Fruit fly (Drosophila melanogaster) whole organism, pupa: Measurements from ENCODE around the gene mav.

Source experiments
- CG10348 ChIP-seq: fragments of 200-800 bp; sonication (Bioruptor generic); IDR thresholded peaks from 2 replicates; pipeline ENCODE4 v1.3.6; 2022; ENCODE audit warnings: missing biosample characterization, missing genetic modification characterization
- CG12605 ChIP-seq: fragments of 200-800 bp; sonication (Bioruptor generic); IDR thresholded peaks from 2 replicates; pipeline ENCODE4 v1.3.6; 2022; ENCODE audit warnings: missing biosample characterization, missing genetic modification characterization
- CG13204 ChIP-seq: fragments of 200-800 bp; sonication (Bioruptor generic); optimal IDR thresholded peaks from 2 replicates; lab custom pipeline; 2018; ENCODE audit warnings: missing biosample characterization, mild to moderate bottlenecking, missing genetic modification characterization, moderate library complexity
- CG14655 ChIP-seq: fragments of 200-800 bp; sonication (Bioruptor generic); optimal IDR thresholded peaks from 3 replicates; lab custom pipeline; 2017; ENCODE audit warnings: mild to moderate bottlenecking, missing biosample characterization, missing genetic modification reagents, missing genetic modification characterization
- CG15710 ChIP-seq: fragments of 200-800 bp; sonication (Bioruptor generic); optimal IDR thresholded peaks from 2 replicates; lab custom pipeline; 2018; ENCODE audit warnings: missing biosample characterization, mild to moderate bottlenecking, missing genetic modification characterization, moderate library complexity
- CG17806 ChIP-seq: fragments of 200-800 bp; sonication (Bioruptor generic); optimal IDR thresholded peaks from 2 replicates; lab custom pipeline; 2018; ENCODE audit warnings: missing biosample characterization, mild to moderate bottlenecking, missing genetic modification characterization, moderate library complexity
- CG32121 ChIP-seq: fragments of 200-800 bp; sonication (Bioruptor generic); IDR thresholded peaks from 2 replicates; pipeline ENCODE4 v1.3.6; 2022; ENCODE audit warnings: missing biosample characterization, missing genetic modification characterization
- CG34367 ChIP-seq: fragments of 200-800 bp; sonication (Bioruptor generic); optimal IDR thresholded peaks from 2 replicates; lab custom pipeline; 2018; ENCODE audit warnings: missing biosample characterization, mild to moderate bottlenecking, missing genetic modification characterization
- CG4496 ChIP-seq: fragments of 200-800 bp; sonication (Bioruptor generic); IDR thresholded peaks from 3 replicates; pipeline ENCODE4 v1.3.6; 2022; ENCODE audit warnings: missing biosample characterization, missing genetic modification characterization
- CG8159 ChIP-seq: fragments of 200-800 bp; sonication (Bioruptor generic); optimal IDR thresholded peaks from 3 replicates; lab custom pipeline; 2018; ENCODE audit warnings: missing biosample characterization, mild to moderate bottlenecking, missing genetic modification characterization, moderate library complexity
- CG8301 ChIP-seq: fragments of 200-800 bp; sonication (Bioruptor generic); optimal IDR thresholded peaks from 2 replicates; lab custom pipeline; 2018; ENCODE audit warnings: missing biosample characterization, mild to moderate bottlenecking, missing genetic modification characterization
- CG9948 ChIP-seq: fragments of 200-800 bp; sonication (Bioruptor generic); optimal IDR thresholded peaks from 2 replicates; lab custom pipeline; 2018; ENCODE audit warnings: missing biosample characterization, mild to moderate bottlenecking, missing genetic modification characterization, moderate library complexity
- D1 ChIP-seq: fragments of 200-800 bp; sonication (Bioruptor generic); optimal IDR thresholded peaks from 2 replicates; lab custom pipeline; 2018; ENCODE audit warnings: missing biosample characterization, mild to moderate bottlenecking, missing genetic modification characterization, moderate library complexity
- EcR ChIP-seq: fragments of 200-800 bp; sonication (Bioruptor generic); optimal IDR thresholded peaks from 3 replicates; lab custom pipeline; 2019; ENCODE audit warnings: missing biosample characterization, missing genetic modification characterization, mild to moderate bottlenecking, moderate library complexity, missing genetic modification reagents
- Ets98B ChIP-seq: fragments of 200-800 bp; sonication (Bioruptor generic); IDR thresholded peaks from 2 replicates; pipeline ENCODE4 v1.3.6; 2022; ENCODE audit warnings: missing biosample characterization, missing genetic modification characterization
- Pif1A ChIP-seq: fragments of 200-800 bp; sonication (Bioruptor generic); optimal IDR thresholded peaks from 3 replicates; lab custom pipeline; 2016; ENCODE audit warnings: missing biosample characterization, missing genetic modification characterization
- Pif1B ChIP-seq: fragments of 200-800 bp; sonication (Bioruptor generic); optimal IDR thresholded peaks from 3 replicates; lab custom pipeline; 2016; ENCODE audit warnings: missing biosample characterization, missing genetic modification characterization
- Snoo ChIP-seq: fragments of 200-800 bp; sonication (Bioruptor generic); optimal IDR thresholded peaks from 3 replicates; lab custom pipeline; 2017; ENCODE audit warnings: missing biosample characterization, mild to moderate bottlenecking, missing genetic modification characterization, inconsistent platforms
- fd96Ca ChIP-seq: fragments of 200-800 bp; sonication (Bioruptor generic); IDR thresholded peaks from 3 replicates; pipeline ENCODE4 v1.3.6; 2022; ENCODE audit warnings: missing biosample characterization, missing genetic modification characterization
- gl ChIP-seq: fragments of 200-800 bp; sonication (Bioruptor generic); optimal IDR thresholded peaks from 2 replicates; lab custom pipeline; 2018; ENCODE audit warnings: missing biosample characterization, mild to moderate bottlenecking, missing genetic modification characterization
- rn ChIP-seq: fragments of 200-800 bp; sonication (Bioruptor generic); IDR thresholded peaks from 2 replicates; pipeline ENCODE4 v1.3.6; 2022; ENCODE audit warnings: missing biosample characterization, missing genetic modification characterization

The mav gene

dm6 chr4:625898-626644, at the start of gene mav:
mav (minus strand) TSS chr4:626031.
- TF ChIP-seq D1 (tag; lab: Kevin White, UChicago) = peak; percentile 37
- no peak for TF ChIP-seq CG8301

- TF ChIP-seq CG17806 (tag; lab: Kevin White, UChicago) (no peak), CG10348 (GFP tag; lab: Robert Waterston, UW) (no peak), CG34367 (tag; lab: Kevin White, UChicago) (peak; percentile 14), CG15710 (tag; lab: Kevin White, UChicago) (peak; percentile 18), rn (GFP tag; lab: Robert Waterston, UW) (no peak), CG8159 (tag; lab: Kevin White, UChicago) (peak; percentile 43), gl (no peak), D1 (tag; lab: Kevin White, UChicago) (peak; percentile 29)
- TF ChIP-seq, all 21 proteins: peak for 4
Observed at dm6 chr4:670905-671419, 45.1 kb upstream of the mav start, which contains the start of gene CG11360. CG11360 (plus strand) TSS chr4:671142.

- TF ChIP-seq CG12605 (GFP tag; lab: Robert Waterston, UW) (no peak), CG14655 (GFP tag; lab: Kevin White, UChicago) (no peak), Snoo (tag; lab: Kevin White, UChicago) (no peak), gl (no peak), CG8301 (no peak), CG4496 (GFP tag; lab: Robert Waterston, UW) (no peak), Pif1B (GFP tag; lab: Kevin White, UChicago) (no peak), CG10348 (GFP tag; lab: Robert Waterston, UW) (no peak), D1 (tag; lab: Kevin White, UChicago) (no peak), rn (GFP tag; lab: Robert Waterston, UW) (no peak), fd96Ca (no peak)
Observed at dm6 chr4:664277-664676, 38.4 kb upstream of the mav start.

- TF ChIP-seq Snoo (tag; lab: Kevin White, UChicago) = peak; percentile 47
- peak; percentile 10 for TF ChIP-seq CG9948 (tag; lab: Kevin White, UChicago)
- TF ChIP-seq CG34367 (tag; lab: Kevin White, UChicago) = peak; percentile 9
- TF ChIP-seq CG15710 (tag; lab: Kevin White, UChicago) = peak; percentile 39
- TF ChIP-seq gl = no peak
- TF ChIP-seq CG17806 (tag; lab: Kevin White, UChicago) = peak; percentile 24
- TF ChIP-seq CG12605 (GFP tag; lab: Robert Waterston, UW) = no peak
- TF ChIP-seq CG13204 (GFP tag; lab: Kevin White, UChicago) = no peak
- no peak for TF ChIP-seq CG4496 (GFP tag; lab: Robert Waterston, UW)
- peak; percentile 46 for TF ChIP-seq CG8159 (tag; lab: Kevin White, UChicago)
- TF ChIP-seq D1 (tag; lab: Kevin White, UChicago) = peak; percentile 25
- TF ChIP-seq EcR (GFP tag; lab: Kevin White, UChicago) = no peak
- TF ChIP-seq, all 21 proteins: peak for 7
Observed at dm6 chr4:663055-663670, 37.3 kb upstream of the mav start, which contains the start of the genes CG46466 and Slip1. CG46466 (minus strand) TSS chr4:663124. Slip1 (plus strand) TSS chr4:663621.

- TF ChIP-seq D1 (tag; lab: Kevin White, UChicago) (no peak), CG8301 (no peak), Pif1B (GFP tag; lab: Kevin White, UChicago) (no peak), rn (GFP tag; lab: Robert Waterston, UW) (no peak), fd96Ca (no peak), gl (no peak), Snoo (tag; lab: Kevin White, UChicago) (no peak), CG4496 (GFP tag; lab: Robert Waterston, UW) (no peak), CG8159 (tag; lab: Kevin White, UChicago) (no peak), CG13204 (GFP tag; lab: Kevin White, UChicago) (no peak), CG32121 (GFP tag; lab: Robert Waterston, UW) (no peak), Pif1A (no peak), CG9948 (tag; lab: Kevin White, UChicago) (no peak), CG17806 (tag; lab: Kevin White, UChicago) (no peak), Ets98B (GFP tag; lab: Robert Waterston, UW) (no peak)
Observed at dm6 chr4:662101-662500, 36.3 kb upstream of the mav start.
